Worm (Caenorhabditis elegans) whole organism, mixed stage, embryonic: Measurements from ENCODE around the gene T12A7.2.

Experiments
- ces-1 ChIP-seq: fragments of 150-350 bp; optimal IDR thresholded peaks from 2 replicates; lab custom pipeline; 2014; ENCODE audit warnings: missing biosample characterization, missing genetic modification reagents, missing genetic modification characterization
- mep-1 ChIP-seq: fragments of 150-350 bp; optimal IDR thresholded peaks from 2 replicates; lab custom pipeline; 2017; ENCODE audit warnings: missing biosample characterization, missing genetic modification reagents, missing genetic modification characterization, inconsistent platforms

ce11 chrIV:11710331-11710730, 50.6 kb downstream of the T12A7.2 start:
- TF ChIP-seq mep-1 (tag; lab: Kevin White, UChicago) = no peak
- TF ChIP-seq ces-1 = no peak
